Fruit fly (Drosophila melanogaster) whole organism, embryonic: Measurements from ENCODE around the gene CG13920.

Experiments used
- Adf1 ChIP-seq: fragments of 200-800 bp; sonication (Bioruptor generic); IDR thresholded peaks from 2 replicates; pipeline ENCODE4 v1.3.6; 2022; ENCODE audit warnings: missing biosample characterization, missing genetic modification characterization
- Aef1 ChIP-seq: fragments of 200-800 bp; sonication (Bioruptor generic); IDR thresholded peaks from 3 replicates; pipeline ENCODE4 v1.3.6; 2022; ENCODE audit warnings: missing biosample characterization, missing genetic modification characterization
- Asciz ChIP-seq: fragments of 200-800 bp; sonication (Bioruptor generic); optimal IDR thresholded peaks from 2 replicates; lab custom pipeline; 2017; ENCODE audit warnings: missing biosample characterization, mild to moderate bottlenecking, missing genetic modification characterization, missing genetic modification reagents
- Atf-2 ChIP-seq: fragments of 200-800 bp; sonication (Bioruptor generic); optimal IDR thresholded peaks from 2 replicates; lab custom pipeline; 2016; ENCODE audit warnings: missing biosample characterization, missing genetic modification characterization
- Bdp1 ChIP-seq: fragments of 200-800 bp; sonication (Bioruptor generic); optimal IDR thresholded peaks from 3 replicates; lab custom pipeline; 2016; ENCODE audit warnings: missing biosample characterization, missing genetic modification characterization
- CG10366 ChIP-seq: fragments of 200-800 bp; sonication (Bioruptor generic); IDR thresholded peaks from 2 replicates; pipeline ENCODE4 v1.3.6; 2022; ENCODE audit warnings: missing biosample characterization, missing genetic modification characterization
- CG10543 ChIP-seq: fragments of 200-800 bp; sonication (Bioruptor generic); optimal IDR thresholded peaks from 3 replicates; lab custom pipeline; 2017; ENCODE audit warnings: missing biosample characterization, mild to moderate bottlenecking, missing genetic modification characterization, moderate library complexity
- CG10654 ChIP-seq: fragments of 200-800 bp; sonication (Bioruptor generic); optimal IDR thresholded peaks from 2 replicates; lab custom pipeline; 2016; ENCODE audit warnings: missing biosample characterization, missing genetic modification characterization
- CG12219 ChIP-seq: fragments of 200-800 bp; sonication (Bioruptor generic); optimal IDR thresholded peaks from 3 replicates; lab custom pipeline; 2018; ENCODE audit warnings: missing biosample characterization, mild to moderate bottlenecking, missing genetic modification characterization
- CG13287 ChIP-seq: fragments of 200-800 bp; sonication (Bioruptor generic); IDR thresholded peaks from 2 replicates; pipeline ENCODE4 v1.3.6; 2022; ENCODE audit warnings: missing biosample characterization, missing genetic modification characterization; ENCODE audit not compliant: partially characterized antibody
- CG15514 ChIP-seq: fragments of 200-800 bp; sonication (Bioruptor generic); optimal IDR thresholded peaks from 3 replicates; lab custom pipeline; 2017; ENCODE audit warnings: missing biosample characterization, missing genetic modification characterization, mild to moderate bottlenecking, moderate library complexity, missing genetic modification reagents
- CG16779 ChIP-seq: fragments of 200-800 bp; sonication (Bioruptor generic); IDR thresholded peaks from 2 replicates; pipeline ENCODE4 v1.3.6; 2022; ENCODE audit warnings: missing biosample characterization, missing genetic modification characterization
- CG16815 ChIP-seq: fragments of 200-800 bp; sonication (Bioruptor generic); optimal IDR thresholded peaks from 3 replicates; lab custom pipeline; 2017; ENCODE audit warnings: missing biosample characterization, mild to moderate bottlenecking, missing genetic modification characterization
- CG18011 ChIP-seq: fragments of 200-800 bp; sonication (Bioruptor generic); optimal IDR thresholded peaks from 2 replicates; lab custom pipeline; 2017; ENCODE audit warnings: missing biosample characterization, missing genetic modification characterization, mild to moderate bottlenecking, moderate library complexity, missing genotype
- CG18764 ChIP-seq: fragments of 200-800 bp; sonication (Bioruptor generic); optimal IDR thresholded peaks from 3 replicates; lab custom pipeline; 2016; ENCODE audit warnings: missing biosample characterization, missing genetic modification characterization
- CG2678 ChIP-seq: fragments of 200-800 bp; sonication (Bioruptor generic); optimal IDR thresholded peaks from 3 replicates; lab custom pipeline; 2019; ENCODE audit warnings: missing biosample characterization, mild to moderate bottlenecking, missing genetic modification characterization, moderate library complexity
- CG3065 ChIP-seq: fragments of 200-800 bp; sonication (Bioruptor generic); optimal IDR thresholded peaks from 2 replicates; lab custom pipeline; 2016; ENCODE audit warnings: missing biosample characterization, missing genetic modification characterization
- CG3726 ChIP-seq: fragments of 200-800 bp; sonication (Bioruptor generic); IDR thresholded peaks from 3 replicates; pipeline ENCODE4, ENCODE4 v1.3.6; 2022; ENCODE audit warnings: missing biosample characterization, missing genetic modification characterization
- CG3995 ChIP-seq: fragments of 200-800 bp; sonication (Bioruptor generic); optimal IDR thresholded peaks from 3 replicates; lab custom pipeline; 2016; ENCODE audit warnings: missing biosample characterization, missing genetic modification characterization
- CG4617 ChIP-seq: fragments of 200-800 bp; sonication (Bioruptor generic); optimal IDR thresholded peaks from 3 replicates; lab custom pipeline; 2016; ENCODE audit warnings: missing biosample characterization, missing genetic modification characterization, borderline replicate concordance
- CG4854 ChIP-seq: fragments of 200-800 bp; sonication (Bioruptor generic); optimal IDR thresholded peaks from 2 replicates; lab custom pipeline; 2016; ENCODE audit warnings: missing biosample characterization, missing genetic modification characterization, inconsistent platforms
- CG6175 ChIP-seq: fragments of 200-800 bp; sonication (Bioruptor generic); IDR thresholded peaks from 3 replicates; pipeline ENCODE4 v1.3.6; 2022; ENCODE audit warnings: missing biosample characterization, missing genetic modification characterization
- CG8359 ChIP-seq: fragments of 200-800 bp; sonication (Bioruptor generic); optimal IDR thresholded peaks from 2 replicates; lab custom pipeline; 2017; ENCODE audit warnings: missing biosample characterization, mild to moderate bottlenecking, missing genetic modification characterization, borderline replicate concordance
- CG9797 ChIP-seq: fragments of 200-800 bp; sonication (Bioruptor generic); optimal IDR thresholded peaks from 3 replicates; lab custom pipeline; 2018; ENCODE audit warnings: missing biosample characterization, mild to moderate bottlenecking, missing genetic modification characterization
- Deaf1 ChIP-seq: fragments of 200-800 bp; optimal IDR thresholded peaks from 3 replicates; lab custom pipeline; 2019; ENCODE audit warnings: missing biosample characterization, mild to moderate bottlenecking, missing genetic modification characterization, moderate library complexity
- Dip2 ChIP-seq: fragments of 200-800 bp; sonication (Bioruptor generic); IDR thresholded peaks from 2 replicates; pipeline ENCODE4 v1.3.6; 2022; ENCODE audit warnings: missing biosample characterization, missing genetic modification characterization
- Fer2 ChIP-seq: fragments of 200-800 bp; sonication (Bioruptor generic); optimal IDR thresholded peaks from 2 replicates; lab custom pipeline; 2018; ENCODE audit warnings: missing biosample characterization, mild to moderate bottlenecking, missing genetic modification characterization, moderate library complexity
- Hey ChIP-seq: fragments of 200-800 bp; sonication (Bioruptor generic); optimal IDR thresholded peaks from 3 replicates; lab custom pipeline; 2018; ENCODE audit warnings: missing biosample characterization, mild to moderate bottlenecking, missing genetic modification characterization
- HmgZ ChIP-seq: fragments of 200-800 bp; sonication (Bioruptor generic); optimal IDR thresholded peaks from 2 replicates; lab custom pipeline; 2018; ENCODE audit warnings: missing biosample characterization, mild to moderate bottlenecking, missing genetic modification characterization
- Lhr ChIP-seq: fragments of 200-800 bp; sonication (Bioruptor generic); optimal IDR thresholded peaks from 3 replicates; lab custom pipeline; 2017; ENCODE audit warnings: mild to moderate bottlenecking, missing biosample characterization, missing genetic modification reagents, missing genetic modification characterization
- Med ChIP-seq: fragments of 200-800 bp; sonication (Bioruptor generic); peaks from one replicate; lab custom pipeline; 2016; ENCODE audit warnings: missing biosample characterization, missing genetic modification characterization, mild to moderate bottlenecking, inconsistent platforms, moderate library complexity
- Mrtf ChIP-seq: fragments of 200-800 bp; sonication (Bioruptor generic); IDR thresholded peaks from 3 replicates; pipeline ENCODE4 v1.3.6; 2022; ENCODE audit warnings: missing biosample characterization, missing genetic modification characterization
- Rfx ChIP-seq: fragments of 200-800 bp; sonication (Bioruptor generic); IDR thresholded peaks from 2 replicates; pipeline ENCODE4 v1.3.6; 2022; ENCODE audit warnings: missing biosample characterization, missing genetic modification characterization
- al ChIP-seq: fragments of 200-800 bp; sonication (Bioruptor generic); IDR thresholded peaks from 2 replicates; pipeline ENCODE4 v1.3.6; 2022; ENCODE audit warnings: missing biosample characterization, missing genetic modification characterization
- btn ChIP-seq: fragments of 200-800 bp; sonication (Bioruptor generic); optimal IDR thresholded peaks from 2 replicates; lab custom pipeline; 2016; ENCODE audit warnings: missing biosample characterization, missing genetic modification characterization
- croc ChIP-seq: fragments of 200-800 bp; sonication (Bioruptor generic); conservative IDR thresholded peaks from 3 replicates; pipeline ENCODE4 v1.3.6; 2022; ENCODE audit warnings: missing biosample characterization, missing genetic modification characterization
- fd64A ChIP-seq: fragments of 200-800 bp; sonication (Bioruptor generic); optimal IDR thresholded peaks from 3 replicates; lab custom pipeline; 2018; ENCODE audit warnings: missing biosample characterization, mild to moderate bottlenecking, missing genetic modification characterization
- gsb ChIP-seq: fragments of 200-800 bp; sonication (Bioruptor generic); IDR thresholded peaks from 2 replicates; pipeline ENCODE4 v1.3.6; 2022; ENCODE audit warnings: missing biosample characterization, missing genetic modification characterization
- hkb ChIP-seq, 2 experiments: fragments of 200-800 bp in 1 of 2; fragments of >200 bp in 1 of 2; sonication (Bioruptor generic) in 1 of 2; IDR thresholded peaks in 1 of 2; optimal IDR thresholded peaks in 1 of 2; 2 replicates each; pipeline versions ENCODE4 v1.3.6 to Lab custom; 2017 to 2022; ENCODE audit warnings: missing biosample characterization in 1 of 2, missing genetic modification characterization in 1 of 2
- knrl ChIP-seq: fragments of 200-800 bp; sonication (Bioruptor generic); IDR thresholded peaks from 3 replicates; pipeline ENCODE4 v1.3.6; 2022; ENCODE audit warnings: missing biosample characterization, missing genetic modification characterization; ENCODE audit not compliant: partially characterized antibody
- lab ChIP-seq: fragments of 200-800 bp; sonication (Bioruptor generic); optimal IDR thresholded peaks from 3 replicates; lab custom pipeline; 2017; ENCODE audit warnings: missing biosample characterization, missing genetic modification characterization, mild to moderate bottlenecking, moderate library complexity, missing genetic modification reagents
- nerfin-2 ChIP-seq: fragments of 200-800 bp; sonication (Bioruptor generic); IDR thresholded peaks from 2 replicates; pipeline ENCODE4 v1.3.6; 2022; ENCODE audit warnings: missing biosample characterization, missing genetic modification characterization; ENCODE audit not compliant: partially characterized antibody
- nom ChIP-seq: fragments of 200-800 bp; sonication (Bioruptor generic); optimal IDR thresholded peaks from 2 replicates; lab custom pipeline; 2017; ENCODE audit warnings: missing biosample characterization, missing genetic modification characterization, mild to moderate bottlenecking, moderate library complexity, missing genetic modification reagents
- scrt ChIP-seq: fragments of 200-800 bp; sonication (Bioruptor generic); optimal IDR thresholded peaks from 2 replicates; lab custom pipeline; 2018; ENCODE audit warnings: missing biosample characterization, mild to moderate bottlenecking, missing genetic modification characterization, moderate library complexity
- sens-2 ChIP-seq: fragments of 200-800 bp; sonication (Bioruptor generic); IDR thresholded peaks from 2 replicates; pipeline ENCODE4 v1.3.6; 2022; ENCODE audit warnings: missing biosample characterization, missing genetic modification characterization
- shn ChIP-seq: fragments of 200-800 bp; sonication (Bioruptor generic); optimal IDR thresholded peaks from 3 replicates; lab custom pipeline; 2016; ENCODE audit warnings: missing biosample characterization, missing genetic modification characterization
- unpg ChIP-seq: fragments of 200-800 bp; sonication (Bioruptor generic); optimal IDR thresholded peaks from 3 replicates; lab custom pipeline; 2018; ENCODE audit warnings: missing biosample characterization, mild to moderate bottlenecking, missing genetic modification characterization, moderate library complexity
- vvl ChIP-seq: fragments of 200-800 bp; sonication (Bioruptor generic); IDR thresholded peaks from 2 replicates; pipeline ENCODE4 v1.3.6; 2022; ENCODE audit warnings: missing biosample characterization, missing genetic modification characterization
- wdn ChIP-seq: fragments of 200-800 bp; sonication (Bioruptor generic); IDR thresholded peaks from 2 replicates; pipeline ENCODE4 v1.3.6; 2022; ENCODE audit warnings: missing biosample characterization, missing genetic modification characterization
- zen ChIP-seq: fragments of 200-800 bp; sonication (Bioruptor generic); optimal IDR thresholded peaks from 3 replicates; lab custom pipeline; 2018; ENCODE audit warnings: missing biosample characterization, mild to moderate bottlenecking, missing genetic modification characterization, moderate library complexity

CG13920 gene

DNA sequence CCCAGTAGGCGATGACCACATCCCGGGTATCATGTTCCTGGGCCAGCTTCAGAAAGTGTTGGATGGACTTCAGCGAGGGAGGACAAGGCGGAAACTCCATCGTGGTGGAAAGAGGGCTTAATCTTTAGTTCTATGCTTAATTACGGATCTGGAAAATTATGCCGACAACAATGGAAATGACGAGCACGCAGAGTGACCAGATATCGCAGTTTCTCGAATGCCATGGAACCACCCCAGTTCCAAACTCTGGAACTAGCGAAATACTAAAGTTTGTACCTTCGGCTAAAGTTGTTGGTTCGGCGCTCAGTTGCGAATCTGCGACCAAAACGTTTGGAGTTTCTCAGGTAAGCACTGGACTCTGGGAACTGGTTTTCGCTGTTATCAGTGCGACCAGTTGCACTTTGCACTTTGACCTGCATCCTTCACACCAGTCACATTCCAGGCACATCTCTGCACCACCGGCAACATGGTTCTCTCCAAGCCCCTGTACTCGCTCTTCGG lies 4.0 kb downstream of the CG13920 start, which contains the start of the genes CG7970 and Vta1 (continued):
- no peak for TF ChIP-seq CG8359
- no peak for TF ChIP-seq CG3995
- no peak for TF ChIP-seq Atf-2
- TF ChIP-seq CG6175 (GFP tag; lab: Robert Waterston, UW) = no peak
- TF ChIP-seq Med (GFP tag; lab: Kevin White, UChicago) = peak; percentile 56
- no peak for TF ChIP-seq Mrtf (GFP tag; lab: Robert Waterston, UW)
- TF ChIP-seq Adf1 = no peak
- no peak for TF ChIP-seq Rfx (GFP tag; lab: Robert Waterston, UW)
- peak; percentile 64 for TF ChIP-seq HmgZ (tag; lab: Kevin White, UChicago)
- TF ChIP-seq Fer2 = no peak
- TF ChIP-seq unpg = no peak
- TF ChIP-seq CG3065 (GFP tag; lab: Kevin White, UChicago) = no peak
- TF ChIP-seq sens-2 (GFP tag; lab: Robert Waterston, UW) = no peak
- no peak for TF ChIP-seq gsb (GFP tag; lab: Robert Waterston, UW)
- TF ChIP-seq CG15514 = peak; percentile 99
- no peak for TF ChIP-seq CG10543 (GFP tag; lab: Kevin White, UChicago)
- TF ChIP-seq CG16779 (GFP tag; lab: Robert Waterston, UW) = no peak
- TF ChIP-seq shn (GFP tag; lab: Kevin White, UChicago) = no peak
- TF ChIP-seq CG16815 (GFP tag; lab: Kevin White, UChicago) = no peak
- TF ChIP-seq lab (GFP tag; lab: Kevin White, UChicago) = no peak
- no peak for TF ChIP-seq CG10366
- no peak for TF ChIP-seq CG12219 (GFP tag; lab: Kevin White, UChicago)
- no peak for TF ChIP-seq fd64A (GFP tag; lab: Kevin White, UChicago)
- TF ChIP-seq knrl = 0 out of 3 replicates have a peak, but pooled peaks have one; percentile 28
- no peak for TF ChIP-seq zen (tag; lab: Kevin White, UChicago)
- no peak for TF ChIP-seq CG18011 (GFP tag; lab: Kevin White, UChicago)
- no peak for TF ChIP-seq Hey (tag; lab: Kevin White, UChicago)
- no peak for TF ChIP-seq CG18764 (GFP tag; lab: Kevin White, UChicago)
- no peak for TF ChIP-seq Dip2 (GFP tag; lab: Robert Waterston, UW)
- TF ChIP-seq CG10654 (GFP tag; lab: Kevin White, UChicago) = no peak
- TF ChIP-seq scrt (GFP tag; lab: Kevin White, UChicago) = no peak
- TF ChIP-seq CG4854 (GFP tag; lab: Kevin White, UChicago) = no peak
- no peak for TF ChIP-seq hkb (optimal IDR thresholded peaks at IDR 0.05; lab: Kevin White, UChicago)
- no peak for TF ChIP-seq hkb (GFP tag; IDR thresholded peaks at IDR 0.05; lab: Robert Waterston, UW)
- peak; percentile 80 for TF ChIP-seq CG9797 (GFP tag; lab: Kevin White, UChicago)
- no peak for TF ChIP-seq nerfin-2 (GFP tag; lab: Robert Waterston, UW)
- peak; percentile 87 for TF ChIP-seq CG4617
- TF ChIP-seq croc (GFP tag; lab: Robert Waterston, UW) = no peak
- no peak for TF ChIP-seq CG3726 (GFP tag; lab: Robert Waterston, UW)
- no peak for TF ChIP-seq Aef1 (GFP tag; lab: Robert Waterston, UW)
- no peak for TF ChIP-seq Bdp1
- TF ChIP-seq al = no peak
- TF ChIP-seq CG2678 (tag; lab: Kevin White, UChicago) = no peak
- TF ChIP-seq CG13287 (GFP tag; lab: Robert Waterston, UW) = peak; percentile 43; the same call in 1 of the 2 replicates
- peak; percentile 74 for TF ChIP-seq Deaf1 (tag; lab: Kevin White, UChicago)
- no peak for TF ChIP-seq vvl
- TF ChIP-seq btn (GFP tag; lab: Kevin White, UChicago) = no peak
- no peak for TF ChIP-seq wdn (GFP tag; lab: Robert Waterston, UW)
- TF ChIP-seq nom (GFP tag; lab: Kevin White, UChicago) = peak; percentile 98
- TF ChIP-seq Lhr = no peak
- no peak for TF ChIP-seq Asciz (GFP tag; lab: Kevin White, UChicago)
